Worm (Caenorhabditis elegans) whole organism, young adult: ENCODE measurements around the gene srw-113.

ENCODE experiments used
- B0261.1 ChIP-seq: sonication (generic microtip); optimal IDR thresholded peaks from 2 replicates; lab custom pipeline; 2016; ENCODE audit warnings: mild to moderate bottlenecking, missing genetic modification characterization, moderate library complexity, missing compliant biosample characterization
- B0336.3 ChIP-seq: fragments of 200-800 bp; sonication (Bioruptor generic); IDR thresholded peaks from 2 replicates; pipeline ENCODE4 v1.3.6; 2022; ENCODE audit warnings: missing genetic modification characterization, missing compliant biosample characterization
- C06A6.2 ChIP-seq: fragments of 200-800 bp; sonication (Bioruptor generic); conservative IDR thresholded peaks from 2 replicates; pipeline ENCODE4 v1.3.6; 2022; ENCODE audit warnings: missing genetic modification characterization, missing compliant biosample characterization
- F22D6.2 ChIP-seq: sonication (generic microtip); optimal IDR thresholded peaks from 2 replicates; lab custom pipeline; 2016; ENCODE audit warnings: mild to moderate bottlenecking, missing genetic modification characterization, missing compliant biosample characterization
- F37B4.10 ChIP-seq: fragments of 200-800 bp; sonication (Bioruptor generic); IDR thresholded peaks from 2 replicates; pipeline ENCODE4 v1.3.6; 2022; ENCODE audit warnings: missing genetic modification characterization, missing compliant biosample characterization
- F39B2.1 ChIP-seq: fragments of 200-800 bp; sonication (Bioruptor generic); IDR thresholded peaks from 2 replicates; pipeline ENCODE4 v1.3.6; 2022; ENCODE audit warnings: missing genetic modification reagents, missing genetic modification characterization, missing compliant biosample characterization
- F49E8.2 ChIP-seq: sonication (generic microtip); optimal IDR thresholded peaks from 3 replicates; lab custom pipeline; 2017; ENCODE audit warnings: missing genetic modification characterization, mild to moderate bottlenecking, missing compliant biosample characterization, antibody characterized with exemption, moderate library complexity; ENCODE audit not compliant: insufficient read depth
- T26A5.8 ChIP-seq: sonication (generic microtip); optimal IDR thresholded peaks from 2 replicates; lab custom pipeline; 2016; ENCODE audit warnings: missing genetic modification characterization, missing compliant biosample characterization
- Y56A3A.18 ChIP-seq: fragments of 200-800 bp; sonication (Bioruptor generic); IDR thresholded peaks from 2 replicates; pipeline ENCODE4 v1.3.6; 2022; ENCODE audit warnings: missing genetic modification reagents, missing genetic modification characterization, missing compliant biosample characterization
- Y67H2A.10 ChIP-seq: fragments of 200-800 bp; sonication (Bioruptor generic); conservative IDR thresholded peaks from 2 replicates; pipeline ENCODE4 v1.3.6; 2022; ENCODE audit warnings: missing genetic modification reagents, missing genetic modification characterization, missing compliant biosample characterization
- Y79H2A.3 ChIP-seq: fragments of 200-800 bp; sonication (Bioruptor generic); conservative IDR thresholded peaks from 2 replicates; pipeline ENCODE4 v1.3.6; 2022; ENCODE audit warnings: missing genetic modification reagents, missing genetic modification characterization, missing compliant biosample characterization
- akir-1 ChIP-seq: fragments of 200-800 bp; sonication (Bioruptor generic); optimal IDR thresholded peaks from 2 replicates; lab custom pipeline; 2018; ENCODE audit warnings: mild to moderate bottlenecking, missing genetic modification characterization, moderate library complexity, missing compliant biosample characterization
- attf-6 ChIP-seq: fragments of 200-800 bp; sonication (Bioruptor generic); IDR thresholded peaks from 2 replicates; pipeline ENCODE4 v1.3.6; 2022; ENCODE audit warnings: missing genetic modification reagents, missing genetic modification characterization, missing compliant biosample characterization
- ceh-100 ChIP-seq: fragments of 200-800 bp; sonication (Bioruptor generic); IDR thresholded peaks from 2 replicates; pipeline ENCODE4 v1.3.6; 2022; ENCODE audit warnings: missing genetic modification reagents, missing genetic modification characterization, missing compliant biosample characterization
- ceh-27 ChIP-seq: fragments of 200-800 bp; sonication (Bioruptor generic); optimal IDR thresholded peaks from 2 replicates; lab custom pipeline; 2018; ENCODE audit warnings: mild to moderate bottlenecking, missing genetic modification characterization, moderate library complexity, missing compliant biosample characterization
- ceh-40 ChIP-seq: fragments of 200-800 bp; sonication (Bioruptor generic); IDR thresholded peaks from 2 replicates; pipeline ENCODE4 v1.3.6; 2022; ENCODE audit warnings: missing genetic modification characterization, missing compliant biosample characterization
- ceh-91 ChIP-seq: fragments of 200-800 bp; sonication (Bioruptor generic); IDR thresholded peaks from 2 replicates; pipeline ENCODE4 v1.3.6; 2022; ENCODE audit warnings: missing genetic modification reagents, missing genetic modification characterization, missing compliant biosample characterization
- die-1 ChIP-seq: sonication (generic microtip); optimal IDR thresholded peaks from 2 replicates; lab custom pipeline; 2016; ENCODE audit warnings: missing genotype, mild to moderate bottlenecking, missing genetic modification characterization, missing compliant biosample characterization
- ets-4 ChIP-seq: fragments of 200-800 bp; sonication (Bioruptor generic); optimal IDR thresholded peaks from 2 replicates; lab custom pipeline; 2018; ENCODE audit warnings: mild to moderate bottlenecking, missing genetic modification characterization, missing compliant biosample characterization
- him-1 ChIP-seq: sonication (generic microtip); optimal IDR thresholded peaks from 2 replicates; lab custom pipeline; 2016; ENCODE audit warnings: missing genotype, missing genetic modification reagents, missing genetic modification characterization, missing compliant biosample characterization
- hlh-12 ChIP-seq: sonication (generic microtip); optimal IDR thresholded peaks from 2 replicates; lab custom pipeline; 2016; ENCODE audit warnings: missing genetic modification characterization, missing compliant biosample characterization
- hmg-1.2 ChIP-seq: fragments of 200-800 bp; sonication (Bioruptor generic); IDR thresholded peaks from 2 replicates; pipeline ENCODE4 v1.3.6; 2022; ENCODE audit warnings: missing genetic modification reagents, missing genetic modification characterization, missing compliant biosample characterization
- hrde-1 ChIP-seq: sonication (generic microtip); optimal IDR thresholded peaks from 2 replicates; lab custom pipeline; 2016; ENCODE audit warnings: missing genetic modification characterization, mild to moderate bottlenecking, missing compliant biosample characterization, moderate library complexity, missing genotype, missing genetic modification reagents, borderline replicate concordance
- hsf-1 ChIP-seq: fragments of 200-800 bp; sonication (Bioruptor generic); IDR thresholded peaks from 2 replicates; pipeline ENCODE4 v1.3.6; 2022; ENCODE audit warnings: missing genetic modification reagents, missing genetic modification characterization, missing compliant biosample characterization
- let-526 ChIP-seq: fragments of 200-800 bp; sonication (Bioruptor generic); IDR thresholded peaks from 2 replicates; pipeline ENCODE4 v1.3.6; 2022; ENCODE audit warnings: missing genetic modification reagents, missing genetic modification characterization, missing compliant biosample characterization
- lir-1 ChIP-seq: fragments of 200-800 bp; sonication (Bioruptor generic); conservative IDR thresholded peaks from 2 replicates; pipeline ENCODE4 v1.3.6; 2022; ENCODE audit warnings: missing genetic modification reagents, missing genetic modification characterization, missing compliant biosample characterization
- madf-3 ChIP-seq: fragments of 200-800 bp; sonication (Bioruptor generic); IDR thresholded peaks from 2 replicates; pipeline ENCODE4 v1.3.6; 2022; ENCODE audit warnings: missing genetic modification reagents, missing genetic modification characterization, missing compliant biosample characterization
- mes-4 ChIP-seq: sonication (generic microtip); optimal IDR thresholded peaks from 2 replicates; lab custom pipeline; 2016; ENCODE audit warnings: missing genotype, missing genetic modification characterization, missing compliant biosample characterization
- nfya-1 ChIP-seq: sonication (generic microtip); optimal IDR thresholded peaks from 2 replicates; lab custom pipeline; 2017; ENCODE audit warnings: antibody characterized with exemption, missing compliant biosample characterization, missing genetic modification characterization, borderline replicate concordance; ENCODE audit not compliant: insufficient read depth
- nfya-2 ChIP-seq: fragments of 200-800 bp; sonication (Bioruptor generic); IDR thresholded peaks from 2 replicates; pipeline ENCODE4 v1.3.6; 2022; ENCODE audit warnings: missing genetic modification reagents, missing genetic modification characterization, missing compliant biosample characterization
- nhr-120 ChIP-seq: fragments of 200-800 bp; sonication (Bioruptor generic); IDR thresholded peaks from 2 replicates; pipeline ENCODE4 v1.3.6; 2022; ENCODE audit warnings: missing genetic modification characterization, missing compliant biosample characterization
- nhr-80 ChIP-seq: sonication (generic microtip); optimal IDR thresholded peaks from 2 replicates; lab custom pipeline; 2016; ENCODE audit warnings: missing genetic modification characterization, missing compliant biosample characterization
- pbrm-1 ChIP-seq: fragments of 200-800 bp; sonication (Bioruptor generic); IDR thresholded peaks from 2 replicates; pipeline ENCODE4 v1.3.6; 2022; ENCODE audit warnings: missing genetic modification reagents, missing genetic modification characterization, missing compliant biosample characterization
- rec-8 ChIP-seq, 2 experiments: sonication (generic microtip); optimal IDR thresholded peaks; 2 replicates each; lab custom pipeline; 2016; ENCODE audit warnings: mild to moderate bottlenecking in 2 of 2, missing genetic modification characterization in 2 of 2, missing genetic modification reagents in 2 of 2, missing genotype in 2 of 2, missing biosample characterization in 1 of 2, missing compliant biosample characterization in 1 of 2, moderate library complexity in 1 of 2
- snpc-1.3 ChIP-seq: sonication (generic microtip); optimal IDR thresholded peaks from 2 replicates; lab custom pipeline; 2017; ENCODE audit warnings: missing genetic modification characterization, mild to moderate bottlenecking, missing compliant biosample characterization, antibody characterized with exemption, moderate library complexity, missing genotype, missing genetic modification reagents; ENCODE audit not compliant: insufficient read depth
- snpc-3.4 ChIP-seq: sonication (generic microtip); optimal IDR thresholded peaks from 2 replicates; lab custom pipeline; 2017; ENCODE audit warnings: missing genetic modification characterization, mild to moderate bottlenecking, missing compliant biosample characterization, antibody characterized with exemption, moderate library complexity, missing genotype, missing genetic modification reagents
- unc-62 ChIP-seq: fragments of 150-350 bp; optimal IDR thresholded peaks from 2 replicates; lab custom pipeline; 2014; ENCODE audit warnings: missing biosample characterization, missing genetic modification reagents, missing genetic modification characterization
- ztf-22 ChIP-seq: fragments of 200-800 bp; sonication (Bioruptor generic); optimal IDR thresholded peaks from 2 replicates; lab custom pipeline; 2018; ENCODE audit warnings: mild to moderate bottlenecking, missing genetic modification characterization, moderate library complexity, missing compliant biosample characterization
- ztf-25 ChIP-seq: fragments of 200-800 bp; sonication (Bioruptor generic); IDR thresholded peaks from 2 replicates; pipeline ENCODE4 v1.3.6; 2022; ENCODE audit warnings: missing genetic modification reagents, missing genetic modification characterization, missing compliant biosample characterization
- ztf-26 ChIP-seq: sonication (generic microtip); optimal IDR thresholded peaks from 2 replicates; lab custom pipeline; 2017; ENCODE audit warnings: missing genetic modification characterization, missing compliant biosample characterization
- ztf-3 ChIP-seq: fragments of 200-800 bp; sonication (Bioruptor generic); optimal IDR thresholded peaks from 2 replicates; lab custom pipeline; 2018; ENCODE audit warnings: mild to moderate bottlenecking, missing genetic modification characterization, missing compliant biosample characterization

srw-113 gene

ce11 chrV:15303625-15304024 is 29.3 kb upstream of the srw-113 start, which contains the start of gene srx-48:
Gene srx-48 (minus strand): TSS chrV:15303725.
- no peak for TF ChIP-seq ztf-3 (GFP tag; lab: Kevin White, UChicago)
- TF ChIP-seq pbrm-1 (GFP tag; lab: Robert Waterston, UW), result no peak
- no peak for TF ChIP-seq nfya-1
- TF ChIP-seq nfya-2 (GFP tag; lab: Robert Waterston, UW), result no peak
- TF ChIP-seq attf-6 (GFP tag; lab: Robert Waterston, UW), result no peak
- TF ChIP-seq F22D6.2 (tag; lab: Kevin White, UChicago), result no peak
- no peak for TF ChIP-seq hrde-1 (tag; lab: Kevin White, UChicago)
- no peak for TF ChIP-seq rec-8 (tag; optimal IDR thresholded peaks at IDR 0.05; lab: Kevin White, UChicago)
- TF ChIP-seq mes-4 (tag; lab: Kevin White, UChicago), result no peak
- TF ChIP-seq ceh-91 (GFP tag; lab: Robert Waterston, UW), result no peak
- TF ChIP-seq hsf-1 (GFP tag; lab: Robert Waterston, UW), result no peak
- TF ChIP-seq F49E8.2 (tag; lab: Kevin White, UChicago), result no peak
- no peak for TF ChIP-seq ceh-27 (GFP tag; lab: Kevin White, UChicago)
- TF ChIP-seq let-526 (GFP tag; lab: Robert Waterston, UW), result no peak
- no peak for TF ChIP-seq Y67H2A.10 (GFP tag; lab: Robert Waterston, UW)
- TF ChIP-seq Y56A3A.18 (GFP tag; lab: Robert Waterston, UW), result no peak
- TF ChIP-seq ztf-26, result no peak
- no peak for TF ChIP-seq ceh-40 (GFP tag; lab: Robert Waterston, UW)
- TF ChIP-seq, all 124 proteins: peak for 0

- TF ChIP-seq ztf-22 (GFP tag; lab: Kevin White, UChicago) (no peak), Y79H2A.3 (GFP tag; lab: Robert Waterston, UW) (no peak), snpc-3.4 (tag; lab: Kevin White, UChicago) (no peak)
These were observed 27.4 kb upstream of the srw-113 start, which contains the start of gene T26H8.5 for ce11 chrV:15305502-15305901. Gene T26H8.5 (minus strand): TSS chrV:15305602.

ce11 chrV:15306745-15307144 is 26.2 kb upstream of the srw-113 start, which contains the start of gene T26H8.4:
Gene T26H8.4 (minus strand): TSS chrV:15306845.
- no peak for TF ChIP-seq snpc-3.4 (tag; lab: Kevin White, UChicago)
- TF ChIP-seq rec-8 (tag; optimal IDR thresholded peaks at IDR 0.05; lab: Kevin White, UChicago), result no peak
- TF ChIP-seq hmg-1.2 (GFP tag; lab: Robert Waterston, UW), result no peak
- TF ChIP-seq akir-1, result no peak

- no peak for TF ChIP-seq nhr-120 (GFP tag; lab: Robert Waterston, UW)
- TF ChIP-seq ztf-25 (GFP tag; lab: Robert Waterston, UW), result no peak
- TF ChIP-seq nfya-1, result no peak
- TF ChIP-seq F39B2.1 (GFP tag; lab: Robert Waterston, UW), result no peak
- no peak for TF ChIP-seq F22D6.2 (tag; lab: Kevin White, UChicago)
- TF ChIP-seq T26A5.8, result no peak
- TF ChIP-seq unc-62 (GFP tag; lab: Kevin White, UChicago), result no peak
- no peak for TF ChIP-seq hlh-12 (tag; lab: Kevin White, UChicago)
- no peak for TF ChIP-seq ets-4 (GFP tag; lab: Kevin White, UChicago)
- no peak for TF ChIP-seq B0336.3 (GFP tag; lab: Robert Waterston, UW)
These were observed 23.9 kb upstream of the srw-113 start, which contains the start of gene srz-10 for ce11 chrV:15309011-15309410. Gene srz-10 (minus strand): TSS chrV:15309098.

ce11 chrV:15310780-15311179 is 22.2 kb upstream of the srw-113 start, which contains the start of gene irld-62:
Gene irld-62 (plus strand): TSS chrV:15311080.
- TF ChIP-seq snpc-1.3, result no peak
- no peak for TF ChIP-seq him-1 (tag; lab: Kevin White, UChicago)
- no peak for TF ChIP-seq lir-1 (GFP tag; lab: Robert Waterston, UW)
- no peak for TF ChIP-seq B0261.1 (tag; lab: Kevin White, UChicago)
- TF ChIP-seq C06A6.2 (GFP tag; lab: Robert Waterston, UW), result no peak
- TF ChIP-seq T26A5.8, result no peak
- no peak for TF ChIP-seq nhr-80 (tag; lab: Kevin White, UChicago)
- TF ChIP-seq F37B4.10, result no peak
- no peak for TF ChIP-seq ets-4 (GFP tag; lab: Kevin White, UChicago)
- no peak for TF ChIP-seq die-1 (tag; lab: Kevin White, UChicago)
- TF ChIP-seq let-526 (GFP tag; lab: Robert Waterston, UW), result no peak
- TF ChIP-seq ceh-100 (GFP tag; lab: Robert Waterston, UW), result no peak
- no peak for TF ChIP-seq nfya-2 (GFP tag; lab: Robert Waterston, UW)
- TF ChIP-seq madf-3 (GFP tag; lab: Robert Waterston, UW), result no peak
